ENCODE assay signal across 1 worm cellular context in the genomic region with DNA sequence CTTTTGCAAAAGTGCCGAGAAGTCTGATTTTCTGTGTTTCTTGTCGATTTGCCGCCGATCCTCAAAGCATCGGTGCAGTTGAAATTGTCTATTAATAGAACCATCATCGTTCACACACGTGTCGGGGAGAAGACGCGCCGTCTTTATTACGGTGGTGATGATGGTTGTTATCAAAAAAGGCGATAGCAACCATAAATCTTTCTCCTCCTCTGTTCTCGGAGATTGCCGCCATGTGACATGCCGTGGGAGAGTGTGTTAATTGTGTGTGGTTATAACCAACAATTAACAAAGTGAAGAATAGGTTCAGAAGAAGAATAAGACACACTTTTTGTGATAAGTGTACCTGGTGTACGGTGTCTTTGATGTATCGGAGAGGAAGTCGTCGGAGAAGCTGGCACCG.
TF ChIP-seq lines count a peak whose summit lies in the region.

No protein-coding gene starts in this region.

TF ChIP-seq in whole organism, L4 larva, 104 proteins besides CTCF, POLR2A, EP300 and RAD21 (continued from another document):
- TF ChIP-seq nhr-25 (tag; optimal IDR thresholded peaks at IDR 0.05; lab: Kevin White, UChicago; ENCODE audit: borderline replicate concordance, insufficient read depth), result peak; percentile 24
- TF ChIP-seq ceh-62 (tag; optimal IDR thresholded peaks at IDR 0.05; lab: Kevin White, UChicago), result no peak
- no peak for TF ChIP-seq nhr-111 (GFP tag; optimal IDR thresholded peaks at IDR 0.05; lab: Kevin White, UChicago)
- TF ChIP-seq ZK546.5 (tag; optimal IDR thresholded peaks at IDR 0.05; lab: Kevin White, UChicago), result no peak
- TF ChIP-seq lin-29 (GFP tag; IDR thresholded peaks at IDR 0.05; lab: Robert Waterston, UW), result no peak
- TF ChIP-seq egl-43 (GFP tag; IDR thresholded peaks at IDR 0.05; lab: Robert Waterston, UW), result no peak
- no peak for TF ChIP-seq hmg-1.1 (GFP tag; IDR thresholded peaks at IDR 0.05; lab: Robert Waterston, UW)
- TF ChIP-seq zip-2 (tag; optimal IDR thresholded peaks at IDR 0.05; lab: Kevin White, UChicago), result no peak
- TF ChIP-seq F44E2.7 (GFP tag; IDR thresholded peaks at IDR 0.05; lab: Robert Waterston, UW), result no peak
- TF ChIP-seq mdt-29 (GFP tag; IDR thresholded peaks at IDR 0.05; lab: Robert Waterston, UW), result no peak
- no peak for TF ChIP-seq rbr-2 (tag; optimal IDR thresholded peaks at IDR 0.05; lab: Kevin White, UChicago)
- no peak for TF ChIP-seq jun-1 (tag; optimal IDR thresholded peaks at IDR 0.05; lab: Kevin White, UChicago)
- TF ChIP-seq lir-3 (tag; optimal IDR thresholded peaks at IDR 0.05; lab: Kevin White, UChicago), result no peak
- TF ChIP-seq F49E8.2 (tag; optimal IDR thresholded peaks at IDR 0.05; lab: Kevin White, UChicago; ENCODE audit: borderline replicate concordance), result no peak
- no peak for TF ChIP-seq F37D6.2 (tag; optimal IDR thresholded peaks at IDR 0.05; lab: Kevin White, UChicago)
- TF ChIP-seq attf-4 (tag; optimal IDR thresholded peaks at IDR 0.05; lab: Kevin White, UChicago), result no peak
- peak; percentile 76 for TF ChIP-seq aha-1 (tag; lab: Kevin White, UChicago)
- TF ChIP-seq fos-1 (tag; optimal IDR thresholded peaks at IDR 0.05; lab: Kevin White, UChicago), result no peak
- TF ChIP-seq daf-16 (GFP tag; optimal IDR thresholded peaks at IDR 0.05; lab: Kevin White, UChicago), result no peak
- no peak for TF ChIP-seq daf-16 (tag; optimal IDR thresholded peaks at IDR 0.05; lab: Kevin White, UChicago)
- TF ChIP-seq hif-1 (tag; optimal IDR thresholded peaks at IDR 0.05; lab: Kevin White, UChicago), result no peak
- TF ChIP-seq Y75B8A.6 (GFP tag; IDR thresholded peaks at IDR 0.05; lab: Robert Waterston, UW), result no peak
- TF ChIP-seq madf-9 (GFP tag; conservative IDR thresholded peaks at IDR 0.05; lab: Robert Waterston, UW), result no peak
- TF ChIP-seq mep-1 (tag; optimal IDR thresholded peaks at IDR 0.05; lab: Kevin White, UChicago), result no peak
- TF ChIP-seq nhr-6 (tag; optimal IDR thresholded peaks at IDR 0.05; lab: Kevin White, UChicago), result no peak
- TF ChIP-seq mes-2 (tag; optimal IDR thresholded peaks at IDR 0.05; lab: Kevin White, UChicago; ENCODE audit: poor library complexity, severe bottlenecking), result no peak
- TF ChIP-seq unc-130 (GFP tag; optimal IDR thresholded peaks at IDR 0.05; lab: Kevin White, UChicago), result no peak
- no peak for TF ChIP-seq gei-8 (GFP tag; optimal IDR thresholded peaks at IDR 0.05; lab: Kevin White, UChicago)
- TF ChIP-seq F10B5.3 (tag; optimal IDR thresholded peaks at IDR 0.05; lab: Kevin White, UChicago), result no peak
- TF ChIP-seq pha-4 (GFP tag; IDR thresholded peaks at IDR 0.05; lab: Robert Waterston, UW), result no peak
- TF ChIP-seq pha-4 (tag; optimal IDR thresholded peaks at IDR 0.05; lab: Kevin White, UChicago), result no peak
- no peak for TF ChIP-seq spr-3 (GFP tag; optimal IDR thresholded peaks at IDR 0.05; lab: Kevin White, UChicago)
- no peak for TF ChIP-seq saeg-2 (GFP tag; IDR thresholded peaks at IDR 0.05; lab: Robert Waterston, UW)
- TF ChIP-seq Y105C5A.15 (GFP tag; IDR thresholded peaks at IDR 0.05; lab: Robert Waterston, UW), result no peak
- TF ChIP-seq nhr-10 (tag; optimal IDR thresholded peaks at IDR 0.05; lab: Kevin White, UChicago), result peak; percentile 19
